Fruit fly (Drosophila melanogaster) whole organism, prepupa: ENCODE data around the gene CG43072.

Source experiments
- CG11902 ChIP-seq: fragments of 200-800 bp; sonication (Bioruptor generic); optimal IDR thresholded peaks from 3 replicates; lab custom pipeline; 2016; ENCODE audit warnings: missing biosample characterization, missing genetic modification characterization
- eg ChIP-seq: fragments of 200-800 bp; sonication (Bioruptor generic); IDR thresholded peaks from 3 replicates; pipeline ENCODE4 v1.3.6; 2022; ENCODE audit warnings: missing biosample characterization, missing genetic modification characterization

DNA sequence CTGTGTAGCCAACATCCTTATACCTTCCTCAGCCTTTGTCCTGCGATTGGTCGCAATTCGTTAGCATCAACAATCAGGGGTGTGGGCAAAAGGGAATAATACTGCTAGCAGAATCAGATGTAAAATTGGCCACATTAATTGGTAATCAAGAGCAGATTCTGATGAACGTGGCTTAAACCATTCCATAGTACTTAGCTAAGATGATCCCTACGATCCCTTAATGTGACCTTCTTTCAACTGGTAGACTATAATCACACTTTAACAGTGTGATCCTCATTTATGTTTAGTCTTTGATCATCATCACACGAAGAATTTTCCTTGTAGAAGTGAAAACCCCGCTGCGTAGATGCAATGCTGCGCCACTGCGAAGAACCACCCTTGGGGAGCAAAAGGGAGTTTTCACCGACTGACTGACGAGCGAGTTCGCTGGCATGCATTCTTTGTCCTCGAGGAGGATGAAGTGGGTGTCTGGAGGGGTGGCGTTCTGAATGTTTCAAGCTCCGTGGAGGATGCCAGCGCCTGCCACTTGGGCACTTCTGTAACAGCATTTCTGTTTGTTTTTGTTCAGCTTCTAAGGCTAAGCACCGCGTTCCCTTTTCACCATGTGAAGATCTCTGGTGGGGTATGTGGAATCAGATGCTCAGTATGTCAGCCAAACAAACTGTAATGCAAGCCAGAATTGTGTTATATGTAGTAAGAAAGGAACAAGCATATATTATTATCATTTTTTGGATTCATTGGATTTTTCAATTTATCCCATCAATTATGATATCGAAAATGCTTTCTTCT lies 21.6 kb upstream of the CG43072 start:
- TF ChIP-seq CG11902 (GFP tag; lab: Kevin White, UChicago) (no peak), eg (GFP tag; lab: Robert Waterston, UW) (no peak)
